Worm (Caenorhabditis elegans): ENCODE measurements around the gene ptp-8.

ce11 chrIV:7393700-7394099 is 11.8 kb downstream of the ptp-8 start, which contains the start of gene pitr-1:
- TF ChIP-seq dpl-1 (GFP tag; optimal IDR thresholded peaks at IDR 0.05), result no peak
- TF ChIP-seq mdt-29 (GFP tag; IDR thresholded peaks at IDR 0.05), result no peak
- TF ChIP-seq gei-8 (GFP tag; optimal IDR thresholded peaks at IDR 0.05), result no peak
- no peak for TF ChIP-seq ama-1 (optimal IDR thresholded peaks at IDR 0.05)
- TF ChIP-seq snpc-4 (tag; optimal IDR thresholded peaks at IDR 0.05), result no peak
